Worm (Caenorhabditis elegans): ENCODE results near the gene ZK512.8.

DNA sequence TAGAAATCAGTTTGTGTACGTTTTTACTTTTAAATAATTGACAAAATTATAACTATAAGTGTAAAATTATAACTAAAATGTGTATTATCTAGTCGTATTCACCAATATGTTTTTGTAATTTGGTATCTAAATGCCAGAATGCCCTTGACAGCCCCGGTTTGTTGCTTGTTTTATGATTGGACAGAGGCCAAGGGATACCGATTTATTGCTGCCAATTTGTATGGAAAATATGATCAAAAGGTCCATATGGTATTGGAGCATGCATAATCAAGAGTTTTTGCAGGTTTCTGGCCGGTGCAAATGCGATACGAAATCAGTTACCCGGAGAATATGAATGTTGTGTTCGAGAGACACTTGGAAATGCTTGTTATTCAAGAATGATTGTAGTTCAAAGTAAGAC lies 30.1 kb upstream of the ZK512.8 start:
- TF ChIP-seq dao-5 (tag; optimal IDR thresholded peaks at IDR 0.05) (no peak), him-1 (tag; optimal IDR thresholded peaks at IDR 0.05) (no peak)
